Worm (Caenorhabditis elegans) whole organism, L4 larva: Measurements from ENCODE around the gene F16B12.6.
A peak's percentile ranks its signal among the peaks of the same experiment; 100 is the strongest.

Experiments used
- F44E2.7 ChIP-seq: fragments of 200-800 bp; sonication (Bioruptor generic); IDR thresholded peaks from 2 replicates; pipeline ENCODE4 v2.1.2; 2022; ENCODE audit warnings: missing genetic modification characterization, missing compliant biosample characterization
- T26A8.4 ChIP-seq: fragments of 200-800 bp; sonication (Bioruptor generic); IDR thresholded peaks from 2 replicates; pipeline ENCODE4 v1.3.6; 2022; ENCODE audit warnings: missing genetic modification characterization, missing compliant biosample characterization
- ZK546.5 ChIP-seq, 2 experiments: sonication (generic microtip); optimal IDR thresholded peaks; 2 replicates each; lab custom pipeline; 2017; ENCODE audit warnings: missing biosample characterization in 2 of 2, missing genetic modification characterization in 2 of 2
- ctbp-1 ChIP-seq: fragments of 200-800 bp; sonication (Bioruptor generic); IDR thresholded peaks from 2 replicates; pipeline ENCODE4 v1.3.6; 2022; ENCODE audit warnings: missing genetic modification reagents, missing genetic modification characterization, missing compliant biosample characterization
- egl-27 ChIP-seq: sonication (generic microtip); optimal IDR thresholded peaks from 3 replicates; lab custom pipeline; 2017; ENCODE audit warnings: missing biosample characterization, missing genetic modification reagents, missing genetic modification characterization
- fos-1 ChIP-seq: fragments of 150-350 bp; optimal IDR thresholded peaks from 2 replicates; lab custom pipeline; 2014; ENCODE audit warnings: missing biosample characterization, missing genetic modification characterization
- lin-13 ChIP-seq: fragments of 150-350 bp; optimal IDR thresholded peaks from 2 replicates; lab custom pipeline; 2014; ENCODE audit warnings: missing biosample characterization, missing genetic modification reagents, missing genetic modification characterization
- mep-1 ChIP-seq: fragments of 150-350 bp; sonication (generic microtip); optimal IDR thresholded peaks from 3 replicates; lab custom pipeline; 2014; ENCODE audit warnings: missing biosample characterization, missing genetic modification characterization
- nhr-11 ChIP-seq: fragments of 150-350 bp; optimal IDR thresholded peaks from 2 replicates; lab custom pipeline; 2014; ENCODE audit warnings: missing biosample characterization, missing genetic modification characterization
- nhr-76 ChIP-seq: fragments of 150-350 bp; optimal IDR thresholded peaks from 2 replicates; lab custom pipeline; 2014; ENCODE audit warnings: missing biosample characterization, missing genetic modification characterization
- php-3 ChIP-seq: fragments of 200-800 bp; sonication (Bioruptor generic); IDR thresholded peaks from 2 replicates; pipeline ENCODE4 v1.3.6; 2022; ENCODE audit warnings: missing genetic modification reagents, missing genetic modification characterization, missing compliant biosample characterization
- skn-1 ChIP-seq: fragments of 150-350 bp; optimal IDR thresholded peaks from 2 replicates; lab custom pipeline; 2014; ENCODE audit warnings: missing biosample characterization, missing genetic modification characterization
- zag-1 ChIP-seq: fragments of 150-350 bp; optimal IDR thresholded peaks from 2 replicates; lab custom pipeline; 2014; ENCODE audit warnings: missing biosample characterization, missing genetic modification characterization
- ztf-11 ChIP-seq: fragments of 150-350 bp; optimal IDR thresholded peaks from 2 replicates; lab custom pipeline; 2014; ENCODE audit warnings: missing biosample characterization, missing genetic modification characterization

ce11 chrX:14070950-14071349 is 31.2 kb upstream of the F16B12.6 start, which contains the start of gene C33G3.4:
- TF ChIP-seq nhr-76 (tag; lab: Kevin White, UChicago) (no peak), lin-13 (GFP tag; lab: Kevin White, UChicago) (no peak), skn-1 (tag; lab: Kevin White, UChicago) (no peak), T26A8.4 (GFP tag; lab: Robert Waterston, UW) (no peak), egl-27 (no peak), mep-1 (tag; lab: Kevin White, UChicago) (no peak), fos-1 (no peak), nhr-11 (tag; lab: Kevin White, UChicago) (no peak), php-3 (GFP tag; lab: Robert Waterston, UW) (peak; percentile 95), zag-1 (tag; lab: Kevin White, UChicago) (no peak), ZK546.5 (tag; optimal IDR thresholded peaks at IDR 0.05; lab: Kevin White, UChicago) (no peak), ztf-11 (tag; lab: Kevin White, UChicago) (no peak), ctbp-1 (no peak), F44E2.7 (GFP tag; lab: Robert Waterston, UW) (no peak)
